Fruit fly (Drosophila melanogaster) whole organism, embryonic: ENCODE data around the gene UQCR-6.4L.

Experiments
- CG10209 ChIP-seq: fragments of 200-800 bp; sonication (Bioruptor generic); optimal IDR thresholded peaks from 3 replicates; lab custom pipeline; 2017; ENCODE audit warnings: missing biosample characterization, mild to moderate bottlenecking, missing genetic modification characterization, missing genetic modification reagents
- CG1024 ChIP-seq: fragments of 200-800 bp; sonication (Bioruptor generic); IDR thresholded peaks from 2 replicates; pipeline ENCODE4 v1.3.6; 2022; ENCODE audit warnings: missing biosample characterization, missing genetic modification characterization
- CG10366 ChIP-seq: fragments of 200-800 bp; sonication (Bioruptor generic); IDR thresholded peaks from 2 replicates; pipeline ENCODE4 v1.3.6; 2022; ENCODE audit warnings: missing biosample characterization, missing genetic modification characterization
- CG10462 ChIP-seq: fragments of 200-800 bp; sonication (Bioruptor generic); optimal IDR thresholded peaks from 2 replicates; lab custom pipeline; 2016; ENCODE audit warnings: missing biosample characterization, missing genetic modification characterization
- CG11504 ChIP-seq: fragments of 200-800 bp; sonication (Bioruptor generic); optimal IDR thresholded peaks from 3 replicates; lab custom pipeline; 2019; ENCODE audit warnings: missing biosample characterization, mild to moderate bottlenecking, missing genetic modification characterization, moderate library complexity
- CG11695 ChIP-seq: fragments of 200-800 bp; sonication (Bioruptor generic); IDR thresholded peaks from 3 replicates; pipeline ENCODE4 v1.3.6; 2022; ENCODE audit warnings: missing biosample characterization, missing genetic modification characterization
- CG12155 ChIP-seq: fragments of 200-800 bp; sonication (Bioruptor generic); optimal IDR thresholded peaks from 3 replicates; lab custom pipeline; 2016; ENCODE audit warnings: missing biosample characterization, missing genetic modification characterization
- CG14860 ChIP-seq: fragments of 200-800 bp; sonication (Bioruptor generic); IDR thresholded peaks from 3 replicates; pipeline ENCODE4 v1.3.6; 2022; ENCODE audit warnings: missing biosample characterization, missing genetic modification characterization; ENCODE audit not compliant: partially characterized antibody
- CG15011 ChIP-seq: fragments of 200-800 bp; sonication (Bioruptor generic); optimal IDR thresholded peaks from 3 replicates; lab custom pipeline; 2018; ENCODE audit warnings: missing biosample characterization, mild to moderate bottlenecking, missing genetic modification characterization
- CG15269 ChIP-seq: fragments of 200-800 bp; sonication (Bioruptor generic); optimal IDR thresholded peaks from 2 replicates; lab custom pipeline; 2018; ENCODE audit warnings: missing biosample characterization, mild to moderate bottlenecking, missing genetic modification characterization, moderate library complexity
- CG16863 ChIP-seq: fragments of 200-800 bp; sonication (Bioruptor generic); optimal IDR thresholded peaks from 3 replicates; lab custom pipeline; 2016; ENCODE audit warnings: missing biosample characterization, missing genetic modification characterization
- CG2199 ChIP-seq: fragments of 200-800 bp; sonication (Bioruptor generic); IDR thresholded peaks from 3 replicates; pipeline ENCODE4 v1.3.6; 2022; ENCODE audit warnings: missing biosample characterization, missing genetic modification characterization
- CG2202 ChIP-seq: fragments of 200-800 bp; sonication (Bioruptor generic); optimal IDR thresholded peaks from 2 replicates; lab custom pipeline; 2018; ENCODE audit warnings: missing biosample characterization, mild to moderate bottlenecking, missing genetic modification characterization
- CG30431 ChIP-seq: fragments of 200-800 bp; sonication (Bioruptor generic); optimal IDR thresholded peaks from 2 replicates; lab custom pipeline; 2017; ENCODE audit warnings: missing biosample characterization, missing genetic modification characterization
- CG3838 ChIP-seq: fragments of 200-800 bp; sonication (Bioruptor generic); optimal IDR thresholded peaks from 3 replicates; lab custom pipeline; 2016; ENCODE audit warnings: missing biosample characterization, missing genetic modification characterization
- CG42726 ChIP-seq: fragments of 200-800 bp; sonication (Bioruptor generic); IDR thresholded peaks from 2 replicates; pipeline ENCODE4 v1.3.6; 2022; ENCODE audit warnings: missing biosample characterization, missing genetic modification characterization; ENCODE audit not compliant: partially characterized antibody
- CG6689 ChIP-seq: fragments of 200-800 bp; sonication (Bioruptor generic); IDR thresholded peaks from 2 replicates; pipeline ENCODE4 v1.3.6; 2022; ENCODE audit warnings: missing biosample characterization, missing genetic modification characterization
- CG6791 ChIP-seq: fragments of 200-800 bp; sonication (Bioruptor generic); IDR thresholded peaks from 3 replicates; pipeline ENCODE4 v1.3.6; 2022; ENCODE audit warnings: missing biosample characterization, missing genetic modification characterization; ENCODE audit not compliant: partially characterized antibody
- CG7987 ChIP-seq: fragments of 200-800 bp; sonication (Bioruptor generic); optimal IDR thresholded peaks from 2 replicates; lab custom pipeline; 2018; ENCODE audit warnings: missing biosample characterization, mild to moderate bottlenecking, missing genetic modification characterization, moderate library complexity
- CG8359 ChIP-seq: fragments of 200-800 bp; sonication (Bioruptor generic); optimal IDR thresholded peaks from 2 replicates; lab custom pipeline; 2017; ENCODE audit warnings: missing biosample characterization, mild to moderate bottlenecking, missing genetic modification characterization, borderline replicate concordance
- CG9215 ChIP-seq: fragments of 200-800 bp; sonication (Bioruptor generic); IDR thresholded peaks from 2 replicates; pipeline ENCODE4 v1.3.6; 2022; ENCODE audit warnings: missing biosample characterization, missing genetic modification characterization
- CG9932 ChIP-seq: fragments of 200-800 bp; sonication (Bioruptor generic); IDR thresholded peaks from 2 replicates; pipeline ENCODE4 v1.3.6; 2022; ENCODE audit warnings: missing biosample characterization, missing genetic modification characterization
- CHES-1-like ChIP-seq: fragments of 200-800 bp; sonication (Bioruptor generic); optimal IDR thresholded peaks from 2 replicates; lab custom pipeline; 2016; ENCODE audit warnings: missing biosample characterization, missing genetic modification characterization
- Ets97D ChIP-seq: fragments of 200-800 bp; sonication (Bioruptor generic); optimal IDR thresholded peaks from 3 replicates; lab custom pipeline; 2016; ENCODE audit warnings: missing biosample characterization, missing genetic modification characterization
- HLH4C ChIP-seq: fragments of 200-800 bp; sonication (Bioruptor generic); IDR thresholded peaks from 3 replicates; pipeline ENCODE4 v1.3.6; 2022; ENCODE audit warnings: missing biosample characterization, missing genetic modification characterization; ENCODE audit not compliant: partially characterized antibody
- HmgD ChIP-seq: fragments of 200-800 bp; sonication (Bioruptor generic); optimal IDR thresholded peaks from 3 replicates; lab custom pipeline; 2016; ENCODE audit warnings: missing biosample characterization, missing genetic modification characterization
- Hmr ChIP-seq: fragments of 200-800 bp; sonication (Bioruptor generic); optimal IDR thresholded peaks from 3 replicates; lab custom pipeline; 2017; ENCODE audit warnings: mild to moderate bottlenecking, missing biosample characterization, missing genetic modification reagents, missing genetic modification characterization
- Hr39 ChIP-seq: fragments of >200 bp; optimal IDR thresholded peaks from 2 replicates; lab custom pipeline; 2017
- Lpt ChIP-seq: fragments of >200 bp; optimal IDR thresholded peaks from 2 replicates; lab custom pipeline; 2018; ENCODE audit warnings: missing biosample characterization, missing genetic modification characterization
- Med ChIP-seq: fragments of 200-800 bp; sonication (Bioruptor generic); peaks from one replicate; lab custom pipeline; 2016; ENCODE audit warnings: missing biosample characterization, missing genetic modification characterization, mild to moderate bottlenecking, inconsistent platforms, moderate library complexity
- Neu2 ChIP-seq: fragments of 200-800 bp; sonication (Bioruptor generic); optimal IDR thresholded peaks from 3 replicates; lab custom pipeline; 2016; ENCODE audit warnings: missing biosample characterization, missing genetic modification characterization, borderline replicate concordance
- Nf-YA ChIP-seq: fragments of 200-800 bp; sonication (Bioruptor generic); IDR thresholded peaks from 2 replicates; pipeline ENCODE4 v1.3.6; 2022; ENCODE audit warnings: missing biosample characterization, missing genetic modification characterization
- NfI ChIP-seq: fragments of 200-800 bp; sonication (Bioruptor generic); optimal IDR thresholded peaks from 3 replicates; lab custom pipeline; 2018; ENCODE audit warnings: missing biosample characterization, mild to moderate bottlenecking, missing genetic modification characterization, moderate library complexity
- Poxn ChIP-seq: fragments of 200-800 bp; sonication (Bioruptor generic); IDR thresholded peaks from 2 replicates; pipeline ENCODE4 v1.3.6; 2022; ENCODE audit warnings: missing biosample characterization, missing genetic modification characterization
- Ravus ChIP-seq: fragments of 200-800 bp; sonication (Bioruptor generic); IDR thresholded peaks from 2 replicates; pipeline ENCODE4 v1.3.6; 2022; ENCODE audit warnings: missing biosample characterization, missing genetic modification characterization
- ab ChIP-seq: fragments of 200-800 bp; sonication (Bioruptor generic); optimal IDR thresholded peaks from 2 replicates; lab custom pipeline; 2016; ENCODE audit warnings: missing biosample characterization, missing genetic modification characterization
- aop ChIP-seq: fragments of 200-800 bp; sonication (Bioruptor generic); IDR thresholded peaks from 2 replicates; pipeline ENCODE4 v1.3.6; 2022; ENCODE audit warnings: missing biosample characterization, missing genetic modification characterization
- ase ChIP-seq: fragments of 200-800 bp; sonication (Bioruptor generic); IDR thresholded peaks from 3 replicates; pipeline ENCODE4 v1.3.6; 2022; ENCODE audit warnings: missing biosample characterization, missing genetic modification characterization
- cg ChIP-seq: fragments of 200-800 bp; sonication (Bioruptor generic); optimal IDR thresholded peaks from 3 replicates; lab custom pipeline; 2019; ENCODE audit warnings: missing biosample characterization, mild to moderate bottlenecking, missing genetic modification characterization, moderate library complexity
- croc ChIP-seq: fragments of 200-800 bp; sonication (Bioruptor generic); conservative IDR thresholded peaks from 3 replicates; pipeline ENCODE4 v1.3.6; 2022; ENCODE audit warnings: missing biosample characterization, missing genetic modification characterization
- exex ChIP-seq: fragments of 200-800 bp; sonication (Bioruptor generic); optimal IDR thresholded peaks from 4 replicates; lab custom pipeline; 2018; ENCODE audit warnings: missing biosample characterization, mild to moderate bottlenecking, missing genetic modification characterization, moderate library complexity
- inv ChIP-seq: fragments of 200-800 bp; sonication (Bioruptor generic); IDR thresholded peaks from 2 replicates; pipeline ENCODE4 v1.3.6; 2022; ENCODE audit warnings: missing biosample characterization, missing genetic modification characterization; ENCODE audit not compliant: partially characterized antibody
- luna ChIP-seq: fragments of 200-800 bp; sonication (Bioruptor generic); optimal IDR thresholded peaks from 2 replicates; lab custom pipeline; 2016; ENCODE audit warnings: missing biosample characterization, missing genetic modification characterization
- nom ChIP-seq: fragments of 200-800 bp; sonication (Bioruptor generic); optimal IDR thresholded peaks from 2 replicates; lab custom pipeline; 2017; ENCODE audit warnings: missing biosample characterization, missing genetic modification characterization, mild to moderate bottlenecking, moderate library complexity, missing genetic modification reagents
- p53 ChIP-seq: fragments of 200-800 bp; sonication (Bioruptor generic); optimal IDR thresholded peaks from 2 replicates; lab custom pipeline; 2016; ENCODE audit warnings: missing biosample characterization, missing genetic modification characterization
- pum ChIP-seq: fragments of 200-800 bp; sonication (Bioruptor generic); optimal IDR thresholded peaks from 2 replicates; lab custom pipeline; 2016; ENCODE audit warnings: missing biosample characterization, missing genetic modification characterization
- ro ChIP-seq: fragments of 200-800 bp; sonication (Bioruptor generic); IDR thresholded peaks from 2 replicates; pipeline ENCODE4 v1.3.6; 2022; ENCODE audit warnings: missing biosample characterization, missing genetic modification characterization
- sima ChIP-seq: fragments of 200-800 bp; sonication (Bioruptor generic); optimal IDR thresholded peaks from 2 replicates; lab custom pipeline; 2016; ENCODE audit warnings: missing biosample characterization, missing genetic modification characterization
- sr ChIP-seq: fragments of 200-800 bp; sonication (Bioruptor generic); IDR thresholded peaks from 3 replicates; pipeline ENCODE4 v1.3.6; 2022; ENCODE audit warnings: missing biosample characterization, missing genetic modification characterization
- stc ChIP-seq: fragments of 200-800 bp; sonication (Bioruptor generic); IDR thresholded peaks from 2 replicates; pipeline ENCODE4 v1.3.6; 2022; ENCODE audit warnings: missing biosample characterization, missing genetic modification characterization
- zfh2 ChIP-seq: fragments of 200-800 bp; sonication (Bioruptor generic); optimal IDR thresholded peaks from 2 replicates; lab custom pipeline; 2016; ENCODE audit warnings: missing biosample characterization, missing genetic modification characterization

Gene UQCR-6.4L

dm6 chr3L:16581201-16581705, 14.7 kb downstream of the UQCR-6.4L start, which contains the start of gene Smn (continued):
- TF ChIP-seq CG30431 (GFP tag; lab: Kevin White, UChicago) (no peak), CG6689 (peak; percentile 34; the same call in 1 of the 2 replicates), CG9215 (0 out of 2 replicates have a peak, but pooled peaks have one; percentile 34), CG7987 (GFP tag; lab: Kevin White, UChicago) (no peak), cg (GFP tag; lab: Kevin White, UChicago) (no peak), CG14860 (GFP tag; lab: Robert Waterston, UW) (peak; percentile 84), Poxn (GFP tag; lab: Robert Waterston, UW) (peak; percentile 46; the same call in 1 of the 2 replicates), CG15269 (tag; lab: Kevin White, UChicago) (peak; percentile 46), ro (no peak), Hr39 (lab: Kevin White, UChicago) (no peak), CG2202 (tag; lab: Kevin White, UChicago) (no peak), CG1024 (no peak), CG42726 (GFP tag; lab: Robert Waterston, UW) (peak; percentile 61; the same call in 1 of the 2 replicates), CG3838 (no peak), CG6791 (GFP tag; lab: Robert Waterston, UW) (peak; percentile 89), Neu2 (GFP tag; lab: Kevin White, UChicago) (peak; percentile 39), sr (GFP tag; lab: Robert Waterston, UW) (no peak), CG10366 (GFP tag; lab: Robert Waterston, UW) (no peak), Ets97D (GFP tag; lab: Kevin White, UChicago) (peak; percentile 30), CG16863 (GFP tag; lab: Kevin White, UChicago) (peak; percentile 52), ab (GFP tag; lab: Kevin White, UChicago) (no peak), CG12155 (GFP tag; lab: Kevin White, UChicago) (peak; percentile 60), HLH4C (GFP tag; lab: Robert Waterston, UW) (peak; percentile 81), CG9932 (GFP tag; lab: Robert Waterston, UW) (peak; percentile 71), exex (tag; lab: Kevin White, UChicago) (no peak), CG10462 (GFP tag; lab: Kevin White, UChicago) (no peak), ase (GFP tag; lab: Robert Waterston, UW) (no peak), CG10209 (peak; percentile 24), NfI (GFP tag; lab: Kevin White, UChicago) (no peak), HmgD (GFP tag; lab: Kevin White, UChicago) (peak; percentile 4), CG11695 (GFP tag; lab: Robert Waterston, UW) (no peak), Hmr (GFP tag; lab: Kevin White, UChicago) (peak; percentile 51), CG8359 (no peak), Ravus (GFP tag; lab: Robert Waterston, UW) (no peak), Nf-YA (GFP tag; lab: Robert Waterston, UW) (no peak), CG11504 (tag; lab: Kevin White, UChicago) (no peak), nom (GFP tag; lab: Kevin White, UChicago) (peak; percentile 57), stc (GFP tag; lab: Robert Waterston, UW) (no peak), Lpt (GFP tag; lab: Kevin White, UChicago) (no peak), croc (GFP tag; lab: Robert Waterston, UW) (no peak), CHES-1-like (GFP tag; lab: Kevin White, UChicago) (peak; percentile 78), CG15011 (GFP tag; lab: Kevin White, UChicago) (no peak), pum (peak; percentile 43), sima (GFP tag; lab: Kevin White, UChicago) (no peak), zfh2 (GFP tag; lab: Kevin White, UChicago) (peak; percentile 71), luna (GFP tag; lab: Kevin White, UChicago) (no peak), inv (peak; percentile 80), p53 (GFP tag; lab: Kevin White, UChicago) (no peak), Med (GFP tag; lab: Kevin White, UChicago) (peak; percentile 88), CG2199 (GFP tag; lab: Robert Waterston, UW) (no peak), aop (no peak)
